Worm (Caenorhabditis elegans) whole organism, young adult: ENCODE measurements around the gene ttll-15.

Source experiments
- B0336.3 ChIP-seq: fragments of 200-800 bp; sonication (Bioruptor generic); IDR thresholded peaks from 2 replicates; pipeline ENCODE4 v1.3.6; 2022; ENCODE audit warnings: missing genetic modification characterization, missing compliant biosample characterization
- C17E4.6 ChIP-seq: fragments of 200-800 bp; sonication (Bioruptor generic); IDR thresholded peaks from 2 replicates; pipeline ENCODE4 v1.3.6; 2022; ENCODE audit warnings: missing genetic modification reagents, missing genetic modification characterization, missing compliant biosample characterization
- F10E7.11 ChIP-seq: sonication (generic microtip); optimal IDR thresholded peaks from 2 replicates; lab custom pipeline; 2017; ENCODE audit warnings: mild to moderate bottlenecking, missing genetic modification characterization, moderate library complexity, missing compliant biosample characterization
- F22D6.2 ChIP-seq: sonication (generic microtip); optimal IDR thresholded peaks from 2 replicates; lab custom pipeline; 2016; ENCODE audit warnings: mild to moderate bottlenecking, missing genetic modification characterization, missing compliant biosample characterization
- F23B12.7 ChIP-seq: sonication (generic microtip); optimal IDR thresholded peaks from 2 replicates; lab custom pipeline; 2017; ENCODE audit warnings: missing genetic modification characterization, mild to moderate bottlenecking, missing compliant biosample characterization, antibody characterized with exemption, moderate library complexity; ENCODE audit not compliant: insufficient read depth
- F37B4.10 ChIP-seq: fragments of 200-800 bp; sonication (Bioruptor generic); IDR thresholded peaks from 2 replicates; pipeline ENCODE4 v1.3.6; 2022; ENCODE audit warnings: missing genetic modification characterization, missing compliant biosample characterization
- T07F8.4 ChIP-seq: sonication (generic microtip); optimal IDR thresholded peaks from 2 replicates; lab custom pipeline; 2016; ENCODE audit warnings: mild to moderate bottlenecking, missing genetic modification characterization, moderate library complexity, missing compliant biosample characterization
- Y53G8AR.9 ChIP-seq: fragments of 200-800 bp; sonication (Bioruptor generic); conservative IDR thresholded peaks from 2 replicates; pipeline ENCODE4 v1.3.6; 2022; ENCODE audit warnings: missing genetic modification reagents, missing genetic modification characterization, missing compliant biosample characterization
- Y79H2A.3 ChIP-seq: fragments of 200-800 bp; sonication (Bioruptor generic); conservative IDR thresholded peaks from 2 replicates; pipeline ENCODE4 v1.3.6; 2022; ENCODE audit warnings: missing genetic modification reagents, missing genetic modification characterization, missing compliant biosample characterization
- aptf-2 ChIP-seq: fragments of 200-800 bp; sonication (Bioruptor generic); conservative IDR thresholded peaks from 2 replicates; pipeline ENCODE4 v1.3.6; 2022; ENCODE audit warnings: missing genetic modification reagents, missing genetic modification characterization, missing compliant biosample characterization
- bed-1 ChIP-seq: fragments of 200-800 bp; sonication (Bioruptor generic); IDR thresholded peaks from 2 replicates; pipeline ENCODE4 v1.3.6; 2022; ENCODE audit warnings: missing genetic modification reagents, missing genetic modification characterization, missing compliant biosample characterization
- cebp-1 ChIP-seq, 2 experiments: fragments of 200-800 bp in 1 of 2; sonication (Bioruptor generic) in 1 of 2; sonication (generic microtip) in 1 of 2; IDR thresholded peaks in 1 of 2; optimal IDR thresholded peaks in 1 of 2; 2 replicates each; pipeline versions ENCODE4 v1.3.6 to Lab custom; 2017 to 2022; ENCODE audit warnings: missing compliant biosample characterization in 2 of 2, missing genetic modification characterization in 2 of 2, mild to moderate bottlenecking in 1 of 2, missing genetic modification reagents in 1 of 2, moderate library complexity in 1 of 2
- chd-7 ChIP-seq: sonication (generic microtip); optimal IDR thresholded peaks from 2 replicates; lab custom pipeline; 2016; ENCODE audit warnings: mild to moderate bottlenecking, missing genetic modification characterization, moderate library complexity, missing compliant biosample characterization
- die-1 ChIP-seq: sonication (generic microtip); optimal IDR thresholded peaks from 2 replicates; lab custom pipeline; 2016; ENCODE audit warnings: missing genotype, mild to moderate bottlenecking, missing genetic modification characterization, missing compliant biosample characterization
- dpff-1 ChIP-seq: sonication (generic microtip); optimal IDR thresholded peaks from 2 replicates; lab custom pipeline; 2017; ENCODE audit warnings: mild to moderate bottlenecking, missing genetic modification characterization, missing compliant biosample characterization
- fkh-3 ChIP-seq: sonication (generic microtip); optimal IDR thresholded peaks from 2 replicates; lab custom pipeline; 2016; ENCODE audit warnings: mild to moderate bottlenecking, missing genetic modification characterization, missing compliant biosample characterization
- gei-17 ChIP-seq: fragments of 200-800 bp; sonication (Bioruptor generic); optimal IDR thresholded peaks from 2 replicates; lab custom pipeline; 2018; ENCODE audit warnings: mild to moderate bottlenecking, missing genetic modification characterization, missing compliant biosample characterization
- him-1 ChIP-seq: sonication (generic microtip); optimal IDR thresholded peaks from 2 replicates; lab custom pipeline; 2016; ENCODE audit warnings: missing genotype, missing genetic modification reagents, missing genetic modification characterization, missing compliant biosample characterization
- hmg-1.2 ChIP-seq: fragments of 200-800 bp; sonication (Bioruptor generic); IDR thresholded peaks from 2 replicates; pipeline ENCODE4 v1.3.6; 2022; ENCODE audit warnings: missing genetic modification reagents, missing genetic modification characterization, missing compliant biosample characterization
- hsf-1 ChIP-seq: fragments of 200-800 bp; sonication (Bioruptor generic); IDR thresholded peaks from 2 replicates; pipeline ENCODE4 v1.3.6; 2022; ENCODE audit warnings: missing genetic modification reagents, missing genetic modification characterization, missing compliant biosample characterization
- lin-26 ChIP-seq: fragments of 200-800 bp; sonication (Bioruptor generic); IDR thresholded peaks from 2 replicates; pipeline ENCODE4 v1.3.6; 2022; ENCODE audit warnings: missing genetic modification reagents, missing genetic modification characterization, missing compliant biosample characterization
- lin-35 ChIP-seq, 3 experiments: fragments of 150-350 bp in 2 of 3; sonication (generic microtip) in 1 of 3; optimal IDR thresholded peaks; 2 replicates each; lab custom pipeline; 2014 to 2018; ENCODE audit warnings: missing biosample characterization in 3 of 3, missing genetic modification characterization in 3 of 3, missing genetic modification reagents in 3 of 3
- lin-40 ChIP-seq: sonication (generic microtip); optimal IDR thresholded peaks from 2 replicates; lab custom pipeline; 2016; ENCODE audit warnings: missing genetic modification characterization, mild to moderate bottlenecking, missing compliant biosample characterization, missing genotype, missing genetic modification reagents
- lir-1 ChIP-seq: fragments of 200-800 bp; sonication (Bioruptor generic); conservative IDR thresholded peaks from 2 replicates; pipeline ENCODE4 v1.3.6; 2022; ENCODE audit warnings: missing genetic modification reagents, missing genetic modification characterization, missing compliant biosample characterization
- madf-10 ChIP-seq: sonication (generic microtip); optimal IDR thresholded peaks from 2 replicates; lab custom pipeline; 2016; ENCODE audit warnings: mild to moderate bottlenecking, missing genetic modification characterization, missing compliant biosample characterization
- madf-6 ChIP-seq: fragments of 200-800 bp; sonication (Bioruptor generic); IDR thresholded peaks from 2 replicates; pipeline ENCODE4 v1.3.6; 2022; ENCODE audit warnings: missing genetic modification reagents, missing genetic modification characterization, missing compliant biosample characterization
- mcd-1 ChIP-seq: fragments of 200-800 bp; sonication (Bioruptor generic); IDR thresholded peaks from 2 replicates; pipeline ENCODE4 v1.3.6; 2022; ENCODE audit warnings: missing genetic modification reagents, missing genetic modification characterization, missing compliant biosample characterization
- mel-28 ChIP-seq: sonication (generic microtip); optimal IDR thresholded peaks from 2 replicates; lab custom pipeline; 2016; ENCODE audit warnings: borderline replicate concordance, mild to moderate bottlenecking, missing genetic modification characterization, missing compliant biosample characterization
- nfya-2 ChIP-seq: fragments of 200-800 bp; sonication (Bioruptor generic); IDR thresholded peaks from 2 replicates; pipeline ENCODE4 v1.3.6; 2022; ENCODE audit warnings: missing genetic modification reagents, missing genetic modification characterization, missing compliant biosample characterization
- nhr-27 ChIP-seq: fragments of 200-800 bp; sonication (Bioruptor generic); optimal IDR thresholded peaks from 2 replicates; lab custom pipeline; 2018; ENCODE audit warnings: mild to moderate bottlenecking, missing genetic modification characterization, moderate library complexity, missing compliant biosample characterization
- nhr-90 ChIP-seq: sonication (generic microtip); optimal IDR thresholded peaks from 2 replicates; lab custom pipeline; 2016; ENCODE audit warnings: missing genotype, mild to moderate bottlenecking, missing genetic modification characterization, missing compliant biosample characterization
- pha-4 ChIP-seq: fragments of 150-350 bp; sonication (generic microtip); optimal IDR thresholded peaks from 2 replicates; lab custom pipeline; 2014; ENCODE audit warnings: missing biosample characterization, missing genetic modification reagents, missing genetic modification characterization
- rec-8 ChIP-seq, 2 experiments: sonication (generic microtip); optimal IDR thresholded peaks; 2 replicates each; lab custom pipeline; 2016; ENCODE audit warnings: mild to moderate bottlenecking in 2 of 2, missing genetic modification characterization in 2 of 2, missing genetic modification reagents in 2 of 2, missing genotype in 2 of 2, missing biosample characterization in 1 of 2, missing compliant biosample characterization in 1 of 2, moderate library complexity in 1 of 2
- sdz-38 ChIP-seq: sonication (generic microtip); optimal IDR thresholded peaks from 2 replicates; lab custom pipeline; 2016; ENCODE audit warnings: missing genotype, missing genetic modification characterization, missing compliant biosample characterization
- tbx-9 ChIP-seq: sonication (generic microtip); optimal IDR thresholded peaks from 2 replicates; lab custom pipeline; 2016; ENCODE audit warnings: borderline replicate concordance, missing genetic modification characterization, inconsistent platforms, missing compliant biosample characterization
- tlf-1 ChIP-seq: fragments of 200-800 bp; sonication (Bioruptor generic); optimal IDR thresholded peaks from 2 replicates; lab custom pipeline; 2018; ENCODE audit warnings: mild to moderate bottlenecking, missing genetic modification characterization, missing compliant biosample characterization
- ztf-26 ChIP-seq: sonication (generic microtip); optimal IDR thresholded peaks from 2 replicates; lab custom pipeline; 2017; ENCODE audit warnings: missing genetic modification characterization, missing compliant biosample characterization

The ttll-15 gene

ce11 chrV:10381726-10382125, 23.4 kb downstream of the ttll-15 start, which contains the start of gene abu-1:
TSS of gene abu-1 (minus strand) at chrV:10381826.
- TF ChIP-seq mcd-1 (GFP tag; lab: Robert Waterston, UW) (no peak), hsf-1 (GFP tag; lab: Robert Waterston, UW) (no peak), tlf-1 (GFP tag; lab: Kevin White, UChicago) (no peak), lin-40 (no peak), F10E7.11 (tag; lab: Kevin White, UChicago) (no peak), mel-28 (tag; lab: Kevin White, UChicago) (no peak), nhr-90 (no peak), die-1 (tag; lab: Kevin White, UChicago) (no peak), B0336.3 (GFP tag; lab: Robert Waterston, UW) (no peak), lir-1 (GFP tag; lab: Robert Waterston, UW) (no peak), fkh-3 (tag; lab: Kevin White, UChicago) (no peak), rec-8 (tag; optimal IDR thresholded peaks at IDR 0.05; lab: Kevin White, UChicago) (no peak), chd-7 (no peak)

DNA sequence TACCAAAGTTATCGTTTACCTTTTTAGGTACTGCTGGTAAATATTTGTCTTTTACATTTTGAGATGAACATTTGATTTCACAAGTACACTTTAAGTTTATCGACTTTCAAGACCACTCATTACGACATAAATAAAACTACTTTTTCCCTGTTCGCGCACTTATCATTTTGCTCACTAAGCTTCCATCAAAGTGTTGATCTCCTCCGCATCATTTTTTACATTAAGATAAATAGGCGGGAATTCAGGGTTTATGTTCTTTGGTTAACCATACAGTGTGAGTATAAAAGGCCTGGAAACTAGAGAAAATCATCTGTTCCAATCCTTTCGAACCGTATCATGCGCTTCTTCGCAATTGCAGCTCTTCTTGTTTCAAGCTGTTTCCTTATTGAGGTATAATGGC, 23.8 kb downstream of the ttll-15 start, which contains the start of gene pqn-2:
pqn-2 (plus strand) TSS at position 301 of the 400 bp plus-strand sequence.
- no peak for TF ChIP-seq lin-35 (GFP tag; optimal IDR thresholded peaks at IDR 0.05; lab: Kevin White, UChicago)
- TF ChIP-seq madf-10 (tag; lab: Kevin White, UChicago) = no peak
- no peak for TF ChIP-seq sdz-38 (tag; lab: Kevin White, UChicago)
- TF ChIP-seq dpff-1 (tag; lab: Kevin White, UChicago) = no peak
- TF ChIP-seq bed-1 = no peak
- TF ChIP-seq tbx-9 (tag; lab: Kevin White, UChicago) = no peak
- TF ChIP-seq aptf-2 = no peak
- no peak for TF ChIP-seq pha-4 (tag; lab: Kevin White, UChicago)
- TF ChIP-seq C17E4.6 (GFP tag; lab: Robert Waterston, UW) = no peak
- no peak for TF ChIP-seq madf-6 (GFP tag; lab: Robert Waterston, UW)

DNA sequence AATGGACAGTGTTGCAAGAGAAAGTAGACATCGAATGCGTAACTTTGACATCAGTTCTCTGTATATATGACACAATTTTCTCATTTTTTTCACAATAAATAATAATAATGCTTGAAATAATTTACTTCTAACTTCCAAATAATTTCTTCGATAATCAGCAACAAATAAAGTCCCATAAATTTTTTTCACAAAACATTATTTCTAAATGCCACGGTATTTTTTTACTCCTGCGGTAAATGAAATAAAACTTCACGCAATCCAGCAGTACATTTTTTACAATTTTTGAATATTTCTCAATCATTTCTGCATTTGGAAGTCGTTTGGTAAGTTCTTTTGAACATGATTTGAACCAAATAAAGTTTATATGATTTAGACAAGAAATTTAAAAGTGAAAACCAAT, 25.6 kb downstream of the ttll-15 start, which contains the start of gene spe-10:
spe-10 (plus strand) TSS at position 301 of the 400 bp plus-strand sequence.
- TF ChIP-seq ztf-26 (tag; lab: Kevin White, UChicago) (no peak), Y79H2A.3 (GFP tag; lab: Robert Waterston, UW) (no peak), F37B4.10 (no peak), nhr-27 (tag; lab: Kevin White, UChicago) (no peak), him-1 (no peak), gei-17 (GFP tag; lab: Kevin White, UChicago) (no peak), cebp-1 (GFP tag; IDR thresholded peaks at IDR 0.05; lab: Robert Waterston, UW) (no peak), cebp-1 (tag; optimal IDR thresholded peaks at IDR 0.05; lab: Kevin White, UChicago) (no peak), F22D6.2 (tag; lab: Kevin White, UChicago) (no peak), lin-26 (no peak)

DNA sequence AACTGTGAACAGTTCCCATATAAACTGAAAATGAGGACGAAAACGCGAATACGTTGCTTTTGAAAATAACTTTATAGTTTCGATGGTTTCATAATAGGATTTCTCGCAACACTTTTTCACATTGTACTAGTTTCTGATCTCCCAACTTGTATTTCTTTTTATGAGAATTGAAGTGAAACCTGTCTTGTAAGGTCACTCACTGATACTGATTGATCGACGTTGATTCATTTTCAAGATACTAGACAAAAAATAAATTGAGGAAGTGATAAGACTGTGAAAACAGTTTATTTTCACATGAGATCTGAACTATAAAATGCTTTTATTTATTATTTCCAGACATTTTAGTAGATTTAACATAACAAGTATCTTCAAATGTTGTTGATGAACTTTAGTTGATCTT, 29.1 kb downstream of the ttll-15 start:
- TF ChIP-seq B0336.3 (GFP tag; lab: Robert Waterston, UW) = no peak
- no peak for TF ChIP-seq hmg-1.2 (GFP tag; lab: Robert Waterston, UW)
- TF ChIP-seq C17E4.6 (GFP tag; lab: Robert Waterston, UW) = no peak
- TF ChIP-seq Y53G8AR.9 (GFP tag; lab: Robert Waterston, UW) = no peak
- TF ChIP-seq T07F8.4 (tag; lab: Kevin White, UChicago) = no peak
- TF ChIP-seq nfya-2 (GFP tag; lab: Robert Waterston, UW) = no peak
- no peak for TF ChIP-seq F23B12.7 (tag; lab: Kevin White, UChicago)
